Worm (Caenorhabditis elegans) whole organism, young adult: Measurements from ENCODE around the gene Y39A1A.17.

Experiments
- B0336.3 ChIP-seq: fragments of 200-800 bp; sonication (Bioruptor generic); IDR thresholded peaks from 2 replicates; pipeline ENCODE4 v1.3.6; 2022; ENCODE audit warnings: missing genetic modification characterization, missing compliant biosample characterization
- F10E7.11 ChIP-seq: sonication (generic microtip); optimal IDR thresholded peaks from 2 replicates; lab custom pipeline; 2017; ENCODE audit warnings: mild to moderate bottlenecking, missing genetic modification characterization, moderate library complexity, missing compliant biosample characterization
- F22D6.2 ChIP-seq: sonication (generic microtip); optimal IDR thresholded peaks from 2 replicates; lab custom pipeline; 2016; ENCODE audit warnings: mild to moderate bottlenecking, missing genetic modification characterization, missing compliant biosample characterization
- F23B12.7 ChIP-seq: sonication (generic microtip); optimal IDR thresholded peaks from 2 replicates; lab custom pipeline; 2017; ENCODE audit warnings: missing genetic modification characterization, mild to moderate bottlenecking, missing compliant biosample characterization, antibody characterized with exemption, moderate library complexity; ENCODE audit not compliant: insufficient read depth
- F49E8.2 ChIP-seq: sonication (generic microtip); optimal IDR thresholded peaks from 3 replicates; lab custom pipeline; 2017; ENCODE audit warnings: missing genetic modification characterization, mild to moderate bottlenecking, missing compliant biosample characterization, antibody characterized with exemption, moderate library complexity; ENCODE audit not compliant: insufficient read depth
- F52B5.7 ChIP-seq: sonication (generic microtip); optimal IDR thresholded peaks from 2 replicates; lab custom pipeline; 2016; ENCODE audit warnings: mild to moderate bottlenecking, missing genetic modification characterization, missing compliant biosample characterization
- F55B11.4 ChIP-seq: sonication (generic microtip); optimal IDR thresholded peaks from 2 replicates; lab custom pipeline; 2016; ENCODE audit warnings: missing compliant biosample characterization, missing genetic modification characterization, borderline replicate concordance; ENCODE audit not compliant: insufficient read depth
- Y53G8AR.9 ChIP-seq: fragments of 200-800 bp; sonication (Bioruptor generic); conservative IDR thresholded peaks from 2 replicates; pipeline ENCODE4 v1.3.6; 2022; ENCODE audit warnings: missing genetic modification reagents, missing genetic modification characterization, missing compliant biosample characterization
- Y67H2A.10 ChIP-seq: fragments of 200-800 bp; sonication (Bioruptor generic); conservative IDR thresholded peaks from 2 replicates; pipeline ENCODE4 v1.3.6; 2022; ENCODE audit warnings: missing genetic modification reagents, missing genetic modification characterization, missing compliant biosample characterization
- akir-1 ChIP-seq: fragments of 200-800 bp; sonication (Bioruptor generic); optimal IDR thresholded peaks from 2 replicates; lab custom pipeline; 2018; ENCODE audit warnings: mild to moderate bottlenecking, missing genetic modification characterization, moderate library complexity, missing compliant biosample characterization
- aptf-3 ChIP-seq: fragments of 200-800 bp; sonication (Bioruptor generic); IDR thresholded peaks from 2 replicates; pipeline ENCODE4 v1.3.6; 2022; ENCODE audit warnings: missing genetic modification characterization, missing compliant biosample characterization
- atf-7 ChIP-seq: sonication (generic microtip); optimal IDR thresholded peaks from 2 replicates; lab custom pipeline; 2017; ENCODE audit warnings: mild to moderate bottlenecking, missing genetic modification characterization, missing compliant biosample characterization
- athp-1 ChIP-seq: sonication (generic microtip); optimal IDR thresholded peaks from 2 replicates; lab custom pipeline; 2017; ENCODE audit warnings: mild to moderate bottlenecking, missing genetic modification characterization, missing compliant biosample characterization
- cebp-2 ChIP-seq: fragments of 200-800 bp; sonication (Bioruptor generic); IDR thresholded peaks from 2 replicates; pipeline ENCODE4 v1.3.6; 2022; ENCODE audit warnings: missing genetic modification characterization, missing compliant biosample characterization
- ceh-100 ChIP-seq: fragments of 200-800 bp; sonication (Bioruptor generic); IDR thresholded peaks from 2 replicates; pipeline ENCODE4 v1.3.6; 2022; ENCODE audit warnings: missing genetic modification reagents, missing genetic modification characterization, missing compliant biosample characterization
- ceh-79 ChIP-seq: sonication (generic microtip); optimal IDR thresholded peaks from 2 replicates; lab custom pipeline; 2017; ENCODE audit warnings: mild to moderate bottlenecking, missing genetic modification characterization, missing compliant biosample characterization
- die-1 ChIP-seq: sonication (generic microtip); optimal IDR thresholded peaks from 2 replicates; lab custom pipeline; 2016; ENCODE audit warnings: missing genotype, mild to moderate bottlenecking, missing genetic modification characterization, missing compliant biosample characterization
- efl-1 ChIP-seq: fragments of 150-350 bp; optimal IDR thresholded peaks from 2 replicates; lab custom pipeline; 2014; ENCODE audit warnings: missing biosample characterization, missing genetic modification reagents, missing genetic modification characterization
- fkh-3 ChIP-seq: sonication (generic microtip); optimal IDR thresholded peaks from 2 replicates; lab custom pipeline; 2016; ENCODE audit warnings: mild to moderate bottlenecking, missing genetic modification characterization, missing compliant biosample characterization
- hmg-20 ChIP-seq: fragments of 200-800 bp; sonication (Bioruptor generic); IDR thresholded peaks from 2 replicates; pipeline ENCODE4 v1.3.6; 2022; ENCODE audit warnings: missing genetic modification reagents, missing genetic modification characterization, missing compliant biosample characterization
- let-526 ChIP-seq: fragments of 200-800 bp; sonication (Bioruptor generic); IDR thresholded peaks from 2 replicates; pipeline ENCODE4 v1.3.6; 2022; ENCODE audit warnings: missing genetic modification reagents, missing genetic modification characterization, missing compliant biosample characterization
- let-607 ChIP-seq, 2 experiments: fragments of 200-800 bp in 1 of 2; sonication (Bioruptor generic) in 1 of 2; sonication (generic microtip) in 1 of 2; optimal IDR thresholded peaks; 2 replicates each; lab custom pipeline; 2016 to 2018; ENCODE audit warnings: mild to moderate bottlenecking in 2 of 2, missing compliant biosample characterization in 2 of 2, missing genetic modification characterization in 2 of 2, moderate library complexity in 2 of 2, missing genotype in 1 of 2
- lin-26 ChIP-seq: fragments of 200-800 bp; sonication (Bioruptor generic); IDR thresholded peaks from 2 replicates; pipeline ENCODE4 v1.3.6; 2022; ENCODE audit warnings: missing genetic modification reagents, missing genetic modification characterization, missing compliant biosample characterization
- lin-35 ChIP-seq, 3 experiments: fragments of 150-350 bp in 2 of 3; sonication (generic microtip) in 1 of 3; optimal IDR thresholded peaks; 2 replicates each; lab custom pipeline; 2014 to 2018; ENCODE audit warnings: missing biosample characterization in 3 of 3, missing genetic modification characterization in 3 of 3, missing genetic modification reagents in 3 of 3
- lin-40 ChIP-seq: sonication (generic microtip); optimal IDR thresholded peaks from 2 replicates; lab custom pipeline; 2016; ENCODE audit warnings: missing genetic modification characterization, mild to moderate bottlenecking, missing compliant biosample characterization, missing genotype, missing genetic modification reagents
- lsy-27 ChIP-seq: sonication (generic microtip); optimal IDR thresholded peaks from 2 replicates; lab custom pipeline; 2017; ENCODE audit warnings: missing genetic modification characterization, mild to moderate bottlenecking, missing compliant biosample characterization, antibody characterized with exemption, missing genotype, borderline replicate concordance; ENCODE audit not compliant: insufficient read depth
- mes-4 ChIP-seq: sonication (generic microtip); optimal IDR thresholded peaks from 2 replicates; lab custom pipeline; 2016; ENCODE audit warnings: missing genotype, missing genetic modification characterization, missing compliant biosample characterization
- mxl-1 ChIP-seq: sonication (generic microtip); optimal IDR thresholded peaks from 2 replicates; lab custom pipeline; 2016; ENCODE audit warnings: missing genetic modification characterization, missing compliant biosample characterization
- nfyb-1 ChIP-seq: fragments of 200-800 bp; sonication (Bioruptor generic); IDR thresholded peaks from 2 replicates; pipeline ENCODE4 v1.3.6; 2022; ENCODE audit warnings: missing genetic modification reagents, missing genetic modification characterization, missing compliant biosample characterization
- nhr-80 ChIP-seq: sonication (generic microtip); optimal IDR thresholded peaks from 2 replicates; lab custom pipeline; 2016; ENCODE audit warnings: missing genetic modification characterization, missing compliant biosample characterization
- rcor-1 ChIP-seq: fragments of 200-800 bp; sonication (Bioruptor generic); IDR thresholded peaks from 2 replicates; pipeline ENCODE4 v1.3.6; 2022; ENCODE audit warnings: missing genetic modification reagents, missing genetic modification characterization, missing compliant biosample characterization
- sea-2 ChIP-seq: fragments of 200-800 bp; sonication (Bioruptor generic); IDR thresholded peaks from 2 replicates; pipeline ENCODE4 v1.3.6; 2022; ENCODE audit warnings: missing genetic modification characterization, missing compliant biosample characterization
- snpc-1.3 ChIP-seq: sonication (generic microtip); optimal IDR thresholded peaks from 2 replicates; lab custom pipeline; 2017; ENCODE audit warnings: missing genetic modification characterization, mild to moderate bottlenecking, missing compliant biosample characterization, antibody characterized with exemption, moderate library complexity, missing genotype, missing genetic modification reagents; ENCODE audit not compliant: insufficient read depth
- tlf-1 ChIP-seq: fragments of 200-800 bp; sonication (Bioruptor generic); optimal IDR thresholded peaks from 2 replicates; lab custom pipeline; 2018; ENCODE audit warnings: mild to moderate bottlenecking, missing genetic modification characterization, missing compliant biosample characterization
- ztf-6 ChIP-seq: fragments of 200-800 bp; sonication (Bioruptor generic); IDR thresholded peaks from 2 replicates; pipeline ENCODE4 v1.3.6; 2022; ENCODE audit warnings: missing genetic modification reagents, missing genetic modification characterization, missing compliant biosample characterization

Y39A1A.17 gene

ce11 chrIII:10658394-10658793, 32.5 kb downstream of the Y39A1A.17 start:
- TF ChIP-seq mxl-1 (tag; lab: Kevin White, UChicago) (no peak), ztf-6 (GFP tag; lab: Robert Waterston, UW) (no peak), atf-7 (tag; lab: Kevin White, UChicago) (no peak), sea-2 (GFP tag; lab: Robert Waterston, UW) (no peak), athp-1 (tag; lab: Kevin White, UChicago) (no peak), akir-1 (GFP tag; lab: Kevin White, UChicago) (no peak), ceh-79 (tag; lab: Kevin White, UChicago) (no peak), ceh-100 (no peak), lin-26 (GFP tag; lab: Robert Waterston, UW) (no peak), F52B5.7 (tag; lab: Kevin White, UChicago) (no peak), F49E8.2 (tag; lab: Kevin White, UChicago) (no peak), Y53G8AR.9 (GFP tag; lab: Robert Waterston, UW) (no peak), hmg-20 (GFP tag; lab: Robert Waterston, UW) (no peak), mes-4 (no peak), die-1 (tag; lab: Kevin White, UChicago) (no peak), F23B12.7 (tag; lab: Kevin White, UChicago) (no peak), let-526 (GFP tag; lab: Robert Waterston, UW) (no peak), efl-1 (GFP tag; lab: Kevin White, UChicago) (no peak), tlf-1 (no peak)

- no peak for TF ChIP-seq fkh-3
- no peak for TF ChIP-seq lin-40
These were observed 33.3 kb downstream of the Y39A1A.17 start for ce11 chrIII:10657661-10658060.

ce11 chrIII:10656069-10656468, 34.9 kb downstream of the Y39A1A.17 start:
- TF ChIP-seq nhr-80 (tag; lab: Kevin White, UChicago) (peak; percentile 60), Y67H2A.10 (GFP tag; lab: Robert Waterston, UW) (no peak), let-607 (tag; optimal IDR thresholded peaks at IDR 0.05; lab: Kevin White, UChicago) (peak; percentile 67 to 85), F10E7.11 (no peak), snpc-1.3 (tag; lab: Kevin White, UChicago) (no peak)

- TF ChIP-seq F55B11.4 (tag; lab: Kevin White, UChicago) (no peak), cebp-2 (GFP tag; lab: Robert Waterston, UW) (no peak), F22D6.2 (tag; lab: Kevin White, UChicago) (no peak), nfyb-1 (GFP tag; lab: Robert Waterston, UW) (no peak), lsy-27 (tag; lab: Kevin White, UChicago) (no peak), rcor-1 (no peak), lin-35 (GFP tag; optimal IDR thresholded peaks at IDR 0.05; lab: Kevin White, UChicago) (no peak), B0336.3 (GFP tag; lab: Robert Waterston, UW) (no peak), aptf-3 (GFP tag; lab: Robert Waterston, UW) (no peak)
These were observed 36.2 kb downstream of the Y39A1A.17 start, which contains the start of gene cnt-2 for ce11 chrIII:10654718-10655117. Gene cnt-2, plus strand, starts transcription at chrIII:10655018.
